Worm (Caenorhabditis elegans): ENCODE data around the gene ZC239.20.

The ZC239.20 gene

DNA sequence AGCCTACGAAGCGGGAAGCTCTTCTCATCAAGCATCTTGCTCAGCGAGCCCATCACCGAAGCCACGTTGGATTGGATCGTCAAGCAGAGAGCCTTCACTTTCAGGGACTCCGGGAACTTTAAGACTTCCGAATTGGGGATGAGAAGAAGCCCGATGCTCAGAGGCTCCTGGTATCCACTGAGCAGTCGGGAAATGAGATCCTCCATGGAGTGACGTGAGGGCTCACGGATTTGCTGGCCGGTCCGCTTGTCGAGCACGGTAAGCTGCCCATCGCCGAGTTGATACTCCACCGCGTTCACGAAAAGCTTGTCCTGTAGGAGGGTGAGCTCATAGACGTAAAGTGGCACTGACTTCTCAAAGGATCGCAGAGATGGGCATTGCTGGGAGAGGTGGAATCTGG lies 41.2 kb upstream of the ZC239.20 start:
- peak; percentile 58; the same call in 1 of the 2 replicates for TF ChIP-seq set-16 (GFP tag; IDR thresholded peaks at IDR 0.05)
- no peak for TF ChIP-seq nhr-25 (tag; optimal IDR thresholded peaks at IDR 0.05; ENCODE audit: borderline replicate concordance, insufficient read depth)
- TF ChIP-seq F49E8.2 (tag; optimal IDR thresholded peaks at IDR 0.05; ENCODE audit: borderline replicate concordance): no peak

DNA sequence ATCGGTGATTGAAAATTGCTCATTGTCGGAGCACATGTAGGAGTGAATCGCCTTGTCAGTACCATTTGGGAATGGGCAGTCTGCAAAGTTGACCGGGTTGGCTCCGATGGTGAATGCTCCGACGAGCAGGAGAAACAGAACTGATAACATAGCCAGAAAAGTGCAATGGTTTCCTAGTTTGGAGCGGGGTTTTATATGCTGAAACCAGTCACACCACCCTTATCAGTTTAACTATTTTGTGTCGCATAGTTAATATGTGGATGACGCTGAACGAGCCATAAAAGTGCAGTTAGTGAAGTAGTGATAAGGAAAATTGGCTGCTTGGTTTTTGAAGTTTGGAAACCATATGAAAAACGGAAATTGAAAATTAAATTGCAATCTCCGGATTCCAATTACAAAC lies 39.5 kb upstream of the ZC239.20 start, which contains the start of gene C17F4.7:
Gene C17F4.7 (minus strand): TSS at position 180 of the 400 bp plus-strand sequence.
- TF ChIP-seq daf-16 (GFP tag; optimal IDR thresholded peaks at IDR 0.05) (no peak), daf-16 (tag; optimal IDR thresholded peaks at IDR 0.05) (peak; percentile 77), pqm-1 (tag; optimal IDR thresholded peaks at IDR 0.05) (peak; percentile 84), hlh-11 (tag; optimal IDR thresholded peaks at IDR 0.05) (peak; percentile 84), rbr-2 (tag; optimal IDR thresholded peaks at IDR 0.05) (no peak), hlh-30 (tag; optimal IDR thresholded peaks at IDR 0.05; ENCODE audit: insufficient read depth) (peak; percentile 2), aha-1 (tag) (peak; percentile 62), mxl-3 (GFP tag; optimal IDR thresholded peaks at IDR 0.05) (peak; percentile 62), Y48G9A.11 (GFP tag; IDR thresholded peaks at IDR 0.05) (no peak), lin-38 (GFP tag; IDR thresholded peaks at IDR 0.05) (0 out of 2 replicates have a peak, but pooled peaks have one; percentile 12), tra-1 (GFP tag; IDR thresholded peaks at IDR 0.05) (peak; percentile 66; the same call in 1 of the 2 replicates), unc-130 (GFP tag; optimal IDR thresholded peaks at IDR 0.05) (no peak), hif-1 (tag; optimal IDR thresholded peaks at IDR 0.05) (no peak), ces-1 (GFP tag; optimal IDR thresholded peaks at IDR 0.05) (no peak), nhr-48 (tag; optimal IDR thresholded peaks at IDR 0.05) (peak; percentile 37), lin-1 (GFP tag; IDR thresholded peaks at IDR 0.05) (peak; percentile 77; the same call in 1 of the 2 replicates), daf-8 (GFP tag; IDR thresholded peaks at IDR 0.05) (no peak), nhr-237 (tag; optimal IDR thresholded peaks at IDR 0.05) (no peak), ZK337.2 (GFP tag; IDR thresholded peaks at IDR 0.05) (no peak), dmd-6 (GFP tag; IDR thresholded peaks at IDR 0.05) (peak; percentile 92), nhr-28 (tag; optimal IDR thresholded peaks at IDR 0.05) (peak; percentile 95), php-3 (GFP tag; IDR thresholded peaks at IDR 0.05) (peak; percentile 96), mes-2 (tag; optimal IDR thresholded peaks at IDR 0.05; ENCODE audit: poor library complexity, severe bottlenecking) (peak; percentile 14), nhr-102 (tag; optimal IDR thresholded peaks at IDR 0.05) (peak; percentile 41), unc-62 (GFP tag; optimal IDR thresholded peaks at IDR 0.05 in 1 of 2) (peak in 1 of 2 experiments; percentile 80), unc-62 (tag; optimal IDR thresholded peaks at IDR 0.05) (no peak), jun-1 (tag; optimal IDR thresholded peaks at IDR 0.05) (peak; percentile 12), ZK546.5 (tag; optimal IDR thresholded peaks at IDR 0.05) (no peak), lin-39 (tag; optimal IDR thresholded peaks at IDR 0.05) (no peak), nhr-77 (tag; optimal IDR thresholded peaks at IDR 0.05) (peak; percentile 65), dve-1 (tag; optimal IDR thresholded peaks at IDR 0.05; ENCODE audit: insufficient read depth) (peak; percentile 87)

DNA sequence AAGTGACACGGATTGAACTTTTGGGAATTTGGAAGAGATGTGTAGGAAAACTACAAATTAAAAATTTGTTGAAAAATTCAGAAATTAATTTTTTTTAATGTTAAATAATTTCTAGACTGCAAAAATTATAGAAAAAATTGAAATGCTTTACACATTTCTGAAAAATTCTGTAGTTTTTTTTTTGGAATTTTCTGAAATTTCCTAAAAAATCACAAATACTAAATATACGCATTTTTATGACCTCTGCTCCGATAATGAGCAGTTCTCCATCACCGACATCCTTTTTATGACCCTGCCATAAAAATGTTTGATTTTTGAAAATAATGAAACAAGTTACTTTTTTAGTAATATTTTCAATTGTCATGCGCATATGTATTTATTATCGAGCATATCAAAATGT lies 38.4 kb upstream of the ZC239.20 start:
- TF ChIP-seq pha-4 (GFP tag; IDR thresholded peaks at IDR 0.05): peak; percentile 29; the same call in 1 of the 2 replicates
- TF ChIP-seq pha-4 (tag; optimal IDR thresholded peaks at IDR 0.05): no peak
- no peak for TF ChIP-seq unc-130 (GFP tag; optimal IDR thresholded peaks at IDR 0.05)
- TF ChIP-seq nhr-77 (tag; optimal IDR thresholded peaks at IDR 0.05): peak; percentile 77
- no peak for TF ChIP-seq snpc-4 (tag; optimal IDR thresholded peaks at IDR 0.05)
- no peak for TF ChIP-seq nhr-41 (GFP tag; IDR thresholded peaks at IDR 0.05)
- no peak for TF ChIP-seq attf-4 (tag; optimal IDR thresholded peaks at IDR 0.05)
- TF ChIP-seq pqm-1 (tag; optimal IDR thresholded peaks at IDR 0.05): peak; percentile 79
- TF ChIP-seq madf-9 (GFP tag; conservative IDR thresholded peaks at IDR 0.05): no peak
- TF ChIP-seq F10B5.3 (tag; optimal IDR thresholded peaks at IDR 0.05): no peak
- TF ChIP-seq T20F7.1 (GFP tag; optimal IDR thresholded peaks at IDR 0.05): no peak
- TF ChIP-seq zag-1 (tag; optimal IDR thresholded peaks at IDR 0.05): no peak
- TF ChIP-seq lin-1 (GFP tag; IDR thresholded peaks at IDR 0.05): no peak
- no peak for TF ChIP-seq lin-38 (GFP tag; IDR thresholded peaks at IDR 0.05)
- TF ChIP-seq nhr-48 (tag; optimal IDR thresholded peaks at IDR 0.05): no peak
- no peak for TF ChIP-seq set-16 (GFP tag; IDR thresholded peaks at IDR 0.05)
- TF ChIP-seq php-3 (GFP tag; IDR thresholded peaks at IDR 0.05): peak; percentile 91
- TF ChIP-seq snpc-1.2 (GFP tag; IDR thresholded peaks at IDR 0.05): no peak
- 0 out of 2 replicates have a peak, but pooled peaks have one; percentile 24 for TF ChIP-seq saeg-2 (GFP tag; IDR thresholded peaks at IDR 0.05)
- peak; percentile 75 for TF ChIP-seq dve-1 (tag; optimal IDR thresholded peaks at IDR 0.05; ENCODE audit: insufficient read depth)
- no peak for TF ChIP-seq mxl-3 (GFP tag; optimal IDR thresholded peaks at IDR 0.05)
- no peak for TF ChIP-seq lin-13 (GFP tag; optimal IDR thresholded peaks at IDR 0.05)
- no peak for TF ChIP-seq sdz-12 (GFP tag; optimal IDR thresholded peaks at IDR 0.05)
- no peak for TF ChIP-seq nhr-42 (GFP tag; IDR thresholded peaks at IDR 0.05)
